Worm (Caenorhabditis elegans): ENCODE results near the gene K08D10.13.

DNA sequence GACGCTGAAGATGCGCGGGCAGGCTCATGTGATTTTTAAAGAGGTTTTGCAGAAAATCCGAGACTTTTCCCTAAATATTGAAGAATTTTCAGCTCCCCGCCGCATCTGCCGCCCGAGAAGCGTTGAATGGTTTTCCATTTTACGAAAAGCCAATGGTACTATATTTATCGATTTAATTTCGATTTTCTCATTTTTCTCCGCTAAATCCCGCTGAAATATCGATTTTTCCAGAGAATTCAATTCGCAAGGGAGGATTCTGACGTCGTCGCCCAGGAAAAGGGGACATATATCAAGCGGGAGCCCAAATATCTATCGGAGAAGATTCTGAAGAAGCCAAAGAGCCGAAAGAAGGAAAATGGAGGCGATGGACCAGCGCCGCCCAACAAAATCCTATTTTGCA, 861 bp upstream of the K08D10.13 start:
- TF ChIP-seq unc-62 (GFP tag; optimal IDR thresholded peaks at IDR 0.05) (no peak), crh-2 (tag; optimal IDR thresholded peaks at IDR 0.05) (no peak), C34F6.9 (tag; optimal IDR thresholded peaks at IDR 0.05) (no peak), lin-39 (tag; optimal IDR thresholded peaks at IDR 0.05) (no peak)
